Worm (Caenorhabditis elegans) whole organism, young adult: ENCODE data around the gene dhs-8.
A peak's percentile ranks its signal among the peaks of the same experiment; 100 is the strongest.

ENCODE experiments used
- B0035.1 ChIP-seq: sonication (generic microtip); optimal IDR thresholded peaks from 2 replicates; lab custom pipeline; 2016; ENCODE audit warnings: missing genetic modification characterization, mild to moderate bottlenecking, missing compliant biosample characterization, missing genotype, missing genetic modification reagents
- B0261.1 ChIP-seq: sonication (generic microtip); optimal IDR thresholded peaks from 2 replicates; lab custom pipeline; 2016; ENCODE audit warnings: mild to moderate bottlenecking, missing genetic modification characterization, moderate library complexity, missing compliant biosample characterization
- D2030.7 ChIP-seq: fragments of 200-800 bp; sonication (Bioruptor generic); IDR thresholded peaks from 2 replicates; pipeline ENCODE4 v1.3.6; 2022; ENCODE audit warnings: missing genetic modification reagents, missing genetic modification characterization, missing compliant biosample characterization
- F22D6.2 ChIP-seq: sonication (generic microtip); optimal IDR thresholded peaks from 2 replicates; lab custom pipeline; 2016; ENCODE audit warnings: mild to moderate bottlenecking, missing genetic modification characterization, missing compliant biosample characterization
- F23B12.7 ChIP-seq: sonication (generic microtip); optimal IDR thresholded peaks from 2 replicates; lab custom pipeline; 2017; ENCODE audit warnings: missing genetic modification characterization, mild to moderate bottlenecking, missing compliant biosample characterization, antibody characterized with exemption, moderate library complexity; ENCODE audit not compliant: insufficient read depth
- F33H1.4 ChIP-seq: fragments of 200-800 bp; sonication (Bioruptor generic); IDR thresholded peaks from 2 replicates; pipeline ENCODE4 v1.3.6; 2022; ENCODE audit warnings: missing genetic modification reagents, missing genetic modification characterization, missing compliant biosample characterization
- F49E8.2 ChIP-seq: sonication (generic microtip); optimal IDR thresholded peaks from 3 replicates; lab custom pipeline; 2017; ENCODE audit warnings: missing genetic modification characterization, mild to moderate bottlenecking, missing compliant biosample characterization, antibody characterized with exemption, moderate library complexity; ENCODE audit not compliant: insufficient read depth
- F52B5.7 ChIP-seq: sonication (generic microtip); optimal IDR thresholded peaks from 2 replicates; lab custom pipeline; 2016; ENCODE audit warnings: mild to moderate bottlenecking, missing genetic modification characterization, missing compliant biosample characterization
- F57A8.1 ChIP-seq: fragments of 200-800 bp; sonication (Bioruptor generic); optimal IDR thresholded peaks from 2 replicates; lab custom pipeline; 2018; ENCODE audit warnings: mild to moderate bottlenecking, missing genetic modification characterization, moderate library complexity, missing compliant biosample characterization
- Y53G8AR.9 ChIP-seq: fragments of 200-800 bp; sonication (Bioruptor generic); conservative IDR thresholded peaks from 2 replicates; pipeline ENCODE4 v1.3.6; 2022; ENCODE audit warnings: missing genetic modification reagents, missing genetic modification characterization, missing compliant biosample characterization
- Y56A3A.18 ChIP-seq: fragments of 200-800 bp; sonication (Bioruptor generic); IDR thresholded peaks from 2 replicates; pipeline ENCODE4 v1.3.6; 2022; ENCODE audit warnings: missing genetic modification reagents, missing genetic modification characterization, missing compliant biosample characterization
- attf-5 ChIP-seq: fragments of 200-800 bp; sonication (Bioruptor generic); optimal IDR thresholded peaks from 2 replicates; lab custom pipeline; 2018; ENCODE audit warnings: mild to moderate bottlenecking, missing genetic modification characterization, missing compliant biosample characterization
- ceh-100 ChIP-seq: fragments of 200-800 bp; sonication (Bioruptor generic); IDR thresholded peaks from 2 replicates; pipeline ENCODE4 v1.3.6; 2022; ENCODE audit warnings: missing genetic modification reagents, missing genetic modification characterization, missing compliant biosample characterization
- ceh-40 ChIP-seq: fragments of 200-800 bp; sonication (Bioruptor generic); IDR thresholded peaks from 2 replicates; pipeline ENCODE4 v1.3.6; 2022; ENCODE audit warnings: missing genetic modification characterization, missing compliant biosample characterization
- ceh-91 ChIP-seq: fragments of 200-800 bp; sonication (Bioruptor generic); IDR thresholded peaks from 2 replicates; pipeline ENCODE4 v1.3.6; 2022; ENCODE audit warnings: missing genetic modification reagents, missing genetic modification characterization, missing compliant biosample characterization
- dox-1 ChIP-seq: fragments of 200-800 bp; sonication (Bioruptor generic); IDR thresholded peaks from 2 replicates; pipeline ENCODE4 v1.3.6; 2022; ENCODE audit warnings: missing genetic modification reagents, missing genetic modification characterization, missing compliant biosample characterization
- dpl-1 ChIP-seq: fragments of 150-350 bp; optimal IDR thresholded peaks from 2 replicates; lab custom pipeline; 2014; ENCODE audit warnings: missing biosample characterization, missing genetic modification reagents, missing genetic modification characterization
- efl-1 ChIP-seq: fragments of 150-350 bp; optimal IDR thresholded peaks from 2 replicates; lab custom pipeline; 2014; ENCODE audit warnings: missing biosample characterization, missing genetic modification reagents, missing genetic modification characterization
- him-1 ChIP-seq: sonication (generic microtip); optimal IDR thresholded peaks from 2 replicates; lab custom pipeline; 2016; ENCODE audit warnings: missing genotype, missing genetic modification reagents, missing genetic modification characterization, missing compliant biosample characterization
- hmg-1.2 ChIP-seq: fragments of 200-800 bp; sonication (Bioruptor generic); IDR thresholded peaks from 2 replicates; pipeline ENCODE4 v1.3.6; 2022; ENCODE audit warnings: missing genetic modification reagents, missing genetic modification characterization, missing compliant biosample characterization
- hmg-20 ChIP-seq: fragments of 200-800 bp; sonication (Bioruptor generic); IDR thresholded peaks from 2 replicates; pipeline ENCODE4 v1.3.6; 2022; ENCODE audit warnings: missing genetic modification reagents, missing genetic modification characterization, missing compliant biosample characterization
- let-607 ChIP-seq, 2 experiments: fragments of 200-800 bp in 1 of 2; sonication (Bioruptor generic) in 1 of 2; sonication (generic microtip) in 1 of 2; optimal IDR thresholded peaks; 2 replicates each; lab custom pipeline; 2016 to 2018; ENCODE audit warnings: mild to moderate bottlenecking in 2 of 2, missing compliant biosample characterization in 2 of 2, missing genetic modification characterization in 2 of 2, moderate library complexity in 2 of 2, missing genotype in 1 of 2
- lin-35 ChIP-seq, 3 experiments: fragments of 150-350 bp in 2 of 3; sonication (generic microtip) in 1 of 3; optimal IDR thresholded peaks; 2 replicates each; lab custom pipeline; 2014 to 2018; ENCODE audit warnings: missing biosample characterization in 3 of 3, missing genetic modification characterization in 3 of 3, missing genetic modification reagents in 3 of 3
- lin-54 ChIP-seq: fragments of 200-800 bp; sonication (Bioruptor generic); optimal IDR thresholded peaks from 2 replicates; lab custom pipeline; 2018; ENCODE audit warnings: mild to moderate bottlenecking, missing genetic modification characterization, missing compliant biosample characterization
- lsl-1 ChIP-seq: fragments of 200-800 bp; sonication (Bioruptor generic); optimal IDR thresholded peaks from 2 replicates; lab custom pipeline; 2018; ENCODE audit warnings: mild to moderate bottlenecking, missing genetic modification characterization, moderate library complexity, missing compliant biosample characterization
- madf-10 ChIP-seq: sonication (generic microtip); optimal IDR thresholded peaks from 2 replicates; lab custom pipeline; 2016; ENCODE audit warnings: mild to moderate bottlenecking, missing genetic modification characterization, missing compliant biosample characterization
- madf-6 ChIP-seq: fragments of 200-800 bp; sonication (Bioruptor generic); IDR thresholded peaks from 2 replicates; pipeline ENCODE4 v1.3.6; 2022; ENCODE audit warnings: missing genetic modification reagents, missing genetic modification characterization, missing compliant biosample characterization
- madf-8 ChIP-seq: fragments of 200-800 bp; sonication (Bioruptor generic); conservative IDR thresholded peaks from 2 replicates; pipeline ENCODE4 v1.3.6; 2022; ENCODE audit warnings: missing genetic modification reagents, missing genetic modification characterization, missing compliant biosample characterization
- mcd-1 ChIP-seq: fragments of 200-800 bp; sonication (Bioruptor generic); IDR thresholded peaks from 2 replicates; pipeline ENCODE4 v1.3.6; 2022; ENCODE audit warnings: missing genetic modification reagents, missing genetic modification characterization, missing compliant biosample characterization
- pbrm-1 ChIP-seq: fragments of 200-800 bp; sonication (Bioruptor generic); IDR thresholded peaks from 2 replicates; pipeline ENCODE4 v1.3.6; 2022; ENCODE audit warnings: missing genetic modification reagents, missing genetic modification characterization, missing compliant biosample characterization
- rcor-1 ChIP-seq: fragments of 200-800 bp; sonication (Bioruptor generic); IDR thresholded peaks from 2 replicates; pipeline ENCODE4 v1.3.6; 2022; ENCODE audit warnings: missing genetic modification reagents, missing genetic modification characterization, missing compliant biosample characterization
- rec-8 ChIP-seq, 2 experiments: sonication (generic microtip); optimal IDR thresholded peaks; 2 replicates each; lab custom pipeline; 2016; ENCODE audit warnings: mild to moderate bottlenecking in 2 of 2, missing genetic modification characterization in 2 of 2, missing genetic modification reagents in 2 of 2, missing genotype in 2 of 2, missing biosample characterization in 1 of 2, missing compliant biosample characterization in 1 of 2, moderate library complexity in 1 of 2
- repo-1 ChIP-seq: sonication (generic microtip); optimal IDR thresholded peaks from 2 replicates; lab custom pipeline; 2017; ENCODE audit warnings: mild to moderate bottlenecking, missing genetic modification characterization, missing compliant biosample characterization
- rpc-1 ChIP-seq, 2 experiments: fragments of 150-350 bp in 1 of 2; sonication (generic microtip) in 1 of 2; optimal IDR thresholded peaks; 2 replicates each; lab custom pipeline; 2014 to 2018; ENCODE audit warnings: missing biosample characterization in 1 of 2, missing genetic modification characterization in 1 of 2, missing genetic modification reagents in 1 of 2, missing genotype in 1 of 2
- snpc-1.3 ChIP-seq: sonication (generic microtip); optimal IDR thresholded peaks from 2 replicates; lab custom pipeline; 2017; ENCODE audit warnings: missing genetic modification characterization, mild to moderate bottlenecking, missing compliant biosample characterization, antibody characterized with exemption, moderate library complexity, missing genotype, missing genetic modification reagents; ENCODE audit not compliant: insufficient read depth
- snpc-3.4 ChIP-seq: sonication (generic microtip); optimal IDR thresholded peaks from 2 replicates; lab custom pipeline; 2017; ENCODE audit warnings: missing genetic modification characterization, mild to moderate bottlenecking, missing compliant biosample characterization, antibody characterized with exemption, moderate library complexity, missing genotype, missing genetic modification reagents
- snpc-4 ChIP-seq, 5 experiments: fragments of 150-350 bp in 1 of 5; sonication (generic microtip) in 4 of 5; optimal IDR thresholded peaks; 2 replicates each; lab custom pipeline; 2014 to 2018; ENCODE audit warnings: missing genetic modification characterization in 5 of 5, missing biosample characterization in 3 of 5, antibody characterized with exemption in 2 of 5, mild to moderate bottlenecking in 2 of 5, missing compliant biosample characterization in 2 of 5, missing genotype in 2 of 5, moderate library complexity in 2 of 5, missing genetic modification reagents in 1 of 5
- tbp1 ChIP-seq: fragments of 200-800 bp; sonication (Bioruptor generic); optimal IDR thresholded peaks from 2 replicates; lab custom pipeline; 2018; ENCODE audit warnings: mild to moderate bottlenecking, missing genetic modification characterization, missing compliant biosample characterization
- unc-130 ChIP-seq: sonication (generic microtip); optimal IDR thresholded peaks from 2 replicates; lab custom pipeline; 2016; ENCODE audit warnings: missing genetic modification reagents, missing genetic modification characterization, missing compliant biosample characterization
- xnd-1 ChIP-seq: sonication (generic microtip); optimal IDR thresholded peaks from 2 replicates; lab custom pipeline; 2016; ENCODE audit warnings: missing genotype, missing genetic modification reagents, missing genetic modification characterization, missing compliant biosample characterization

The dhs-8 gene

DNA sequence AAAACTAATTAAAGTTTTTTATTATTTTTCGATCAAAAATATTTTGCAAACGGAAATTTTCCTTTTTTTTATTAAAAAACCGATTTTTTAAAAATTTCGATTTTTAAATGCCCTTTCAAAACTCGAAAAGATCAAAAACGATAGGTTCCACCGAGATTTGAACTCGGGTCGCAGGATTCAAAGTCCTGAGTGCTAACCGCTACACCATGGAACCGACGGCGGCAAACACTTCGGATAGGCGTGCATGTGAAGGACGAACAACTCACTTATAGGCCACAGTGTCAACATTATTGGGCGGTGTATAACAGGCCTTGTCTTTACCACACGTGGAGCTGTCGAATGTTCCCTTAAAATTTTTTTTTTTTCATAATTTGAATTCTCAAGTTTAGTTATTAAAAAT is 23.1 kb upstream of the dhs-8 start:
- TF ChIP-seq B0261.1 (tag; lab: Kevin White, UChicago) (peak; percentile 69), mcd-1 (GFP tag; lab: Robert Waterston, UW) (peak; percentile 44), tbp1 (GFP tag; lab: Kevin White, UChicago) (peak; percentile 86), hmg-1.2 (GFP tag; lab: Robert Waterston, UW) (peak; percentile 39), attf-5 (GFP tag; lab: Kevin White, UChicago) (no peak), lin-54 (peak; percentile 18), repo-1 (tag; lab: Kevin White, UChicago) (no peak), ceh-100 (no peak), F52B5.7 (tag; lab: Kevin White, UChicago) (no peak), rpc-1 (optimal IDR thresholded peaks at IDR 0.05; lab: Kevin White, UChicago) (peak; percentile 50), rpc-1 (tag; optimal IDR thresholded peaks at IDR 0.05; lab: Kevin White, UChicago) (peak; percentile 70), snpc-4 (GFP tag; optimal IDR thresholded peaks at IDR 0.05; lab: Kevin White, UChicago) (no peak), snpc-4 (tag; optimal IDR thresholded peaks at IDR 0.05; lab: Kevin White, UChicago) (peak in 1 of 4 experiments; percentile 27)
- TF ChIP-seq, all 124 proteins: peak for 7

DNA sequence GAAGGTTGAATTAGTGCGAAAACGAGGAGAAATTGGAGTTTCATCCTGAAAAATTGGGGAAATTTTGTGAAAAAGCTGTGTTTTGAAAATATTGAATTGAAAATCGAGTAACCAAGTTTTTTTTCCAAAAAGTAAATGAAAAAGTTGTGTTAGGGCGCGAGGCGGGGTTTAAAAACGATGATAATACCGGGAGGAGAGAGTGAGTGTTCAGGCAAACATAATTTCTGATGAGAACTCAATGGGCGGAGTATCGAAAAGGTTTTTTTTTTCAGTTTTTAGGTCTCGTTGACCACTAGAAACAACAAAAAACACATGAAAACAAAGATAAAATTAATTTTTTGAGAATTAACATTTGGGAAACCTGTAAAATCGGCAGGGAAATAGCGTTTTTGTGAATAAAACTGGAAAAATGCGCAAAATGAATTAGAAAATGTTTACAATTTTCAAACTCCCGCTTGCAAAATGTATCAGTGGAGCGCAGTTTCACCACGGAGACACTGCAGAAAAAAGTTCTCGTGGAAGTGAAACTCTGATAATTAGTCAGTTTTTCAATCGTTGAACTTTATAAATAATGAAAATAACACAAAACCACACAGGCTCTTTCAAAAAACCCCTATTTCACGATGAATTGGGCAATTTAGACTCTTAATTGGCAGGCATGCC is 18.1 kb upstream of the dhs-8 start, which contains the start of gene C13B4.1:
TSS of gene C13B4.1 (minus strand) at position 51 of the 663 bp plus-strand sequence.
- TF ChIP-seq lin-35 (GFP tag; optimal IDR thresholded peaks at IDR 0.05; lab: Kevin White, UChicago) (peak in 2 of 3 experiments; percentile 11 to 55), F57A8.1 (GFP tag; lab: Kevin White, UChicago) (no peak), let-607 (tag; optimal IDR thresholded peaks at IDR 0.05; lab: Kevin White, UChicago) (no peak), rec-8 (tag; optimal IDR thresholded peaks at IDR 0.05; lab: Kevin White, UChicago) (no peak), rcor-1 (GFP tag; lab: Robert Waterston, UW) (peak; percentile 67), ceh-40 (GFP tag; lab: Robert Waterston, UW) (no peak), unc-130 (GFP tag; lab: Kevin White, UChicago) (peak; percentile 49), F49E8.2 (tag; lab: Kevin White, UChicago) (peak; percentile 37), efl-1 (GFP tag; lab: Kevin White, UChicago) (peak; percentile 92), Y56A3A.18 (GFP tag; lab: Robert Waterston, UW) (no peak), F22D6.2 (tag; lab: Kevin White, UChicago) (no peak), snpc-3.4 (peak; percentile 36), B0035.1 (no peak), madf-6 (GFP tag; lab: Robert Waterston, UW) (peak; percentile 80), mcd-1 (GFP tag; lab: Robert Waterston, UW) (peak; percentile 94), tbp1 (GFP tag; lab: Kevin White, UChicago) (peak; percentile 26), ceh-100 (peak; percentile 98), pbrm-1 (0 out of 2 replicates have a peak, but pooled peaks have one; percentile 34), ceh-91 (GFP tag; lab: Robert Waterston, UW) (peak; percentile 61), dox-1 (GFP tag; lab: Robert Waterston, UW) (peak; percentile 67), him-1 (peak; percentile 11), lsl-1 (GFP tag; lab: Kevin White, UChicago) (peak; percentile 75), lin-54 (peak; percentile 97), dpl-1 (GFP tag; lab: Kevin White, UChicago) (peak; percentile 68), Y53G8AR.9 (GFP tag; lab: Robert Waterston, UW) (no peak), madf-10 (tag; lab: Kevin White, UChicago) (no peak), D2030.7 (GFP tag; lab: Robert Waterston, UW) (peak; percentile 90), snpc-1.3 (tag; lab: Kevin White, UChicago) (no peak), hmg-20 (no peak), F23B12.7 (tag; lab: Kevin White, UChicago) (peak; percentile 41), xnd-1 (peak; percentile 50), madf-8 (peak; percentile 39), snpc-4 (GFP tag; optimal IDR thresholded peaks at IDR 0.05; lab: Kevin White, UChicago) (no peak), snpc-4 (tag; optimal IDR thresholded peaks at IDR 0.05; lab: Kevin White, UChicago) (peak in 1 of 4 experiments; percentile 16), F33H1.4 (GFP tag; lab: Robert Waterston, UW) (peak; percentile 75)
